Worm (Caenorhabditis elegans): ENCODE data around the gene nspg-5.

Gene nspg-5

DNA sequence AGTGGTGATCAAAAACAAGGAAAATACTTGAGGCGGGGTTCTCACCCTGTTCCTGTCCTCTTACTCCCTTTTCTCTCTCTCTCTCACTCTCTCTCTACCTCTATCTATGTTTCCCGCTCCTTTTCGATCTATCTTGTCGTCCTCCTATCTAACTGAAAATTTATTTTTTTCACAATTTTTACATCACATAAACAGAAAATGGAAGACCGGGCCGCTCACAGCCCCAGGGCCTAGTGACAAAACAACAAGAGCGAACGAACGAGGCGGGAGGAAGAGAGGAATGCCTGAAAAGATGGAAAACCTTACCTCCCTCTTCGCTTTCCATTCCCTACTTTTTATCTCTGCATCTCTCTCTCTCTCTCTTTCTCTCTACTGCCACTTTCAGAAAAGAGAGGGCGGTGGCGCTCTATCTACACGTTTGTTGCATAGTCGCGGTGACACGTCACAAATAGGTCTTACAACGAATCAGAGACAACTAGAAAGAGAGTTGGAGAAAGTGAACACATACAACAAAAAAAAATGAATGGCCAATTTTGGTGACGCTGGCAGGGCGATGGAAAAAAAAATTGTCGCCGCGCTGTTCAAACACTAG is 10.9 kb upstream of the nspg-5 start:
- no peak for TF ChIP-seq elt-1 (tag; optimal IDR thresholded peaks at IDR 0.05)
- peak; percentile 72 for TF ChIP-seq crh-2 (tag; optimal IDR thresholded peaks at IDR 0.05)
- no peak for TF ChIP-seq nhr-12 (tag; optimal IDR thresholded peaks at IDR 0.05)
- no peak for TF ChIP-seq ceh-82 (tag; optimal IDR thresholded peaks at IDR 0.05)
- TF ChIP-seq fos-1 (tag; optimal IDR thresholded peaks at IDR 0.05) = peak; percentile 17
- peak; percentile 13 for TF ChIP-seq ama-1 (optimal IDR thresholded peaks at IDR 0.05)
- no peak for TF ChIP-seq dmd-4 (tag; optimal IDR thresholded peaks at IDR 0.05)
- TF ChIP-seq mbf-1 (tag; optimal IDR thresholded peaks at IDR 0.05) = no peak
- TF ChIP-seq F13H6.1 (tag; optimal IDR thresholded peaks at IDR 0.05) = no peak
- TF ChIP-seq sma-9 (GFP tag; optimal IDR thresholded peaks at IDR 0.05) = peak; percentile 10
- TF ChIP-seq sma-9 (tag; optimal IDR thresholded peaks at IDR 0.05) = no peak
- TF ChIP-seq alr-1 (tag; optimal IDR thresholded peaks at IDR 0.05) = no peak

DNA sequence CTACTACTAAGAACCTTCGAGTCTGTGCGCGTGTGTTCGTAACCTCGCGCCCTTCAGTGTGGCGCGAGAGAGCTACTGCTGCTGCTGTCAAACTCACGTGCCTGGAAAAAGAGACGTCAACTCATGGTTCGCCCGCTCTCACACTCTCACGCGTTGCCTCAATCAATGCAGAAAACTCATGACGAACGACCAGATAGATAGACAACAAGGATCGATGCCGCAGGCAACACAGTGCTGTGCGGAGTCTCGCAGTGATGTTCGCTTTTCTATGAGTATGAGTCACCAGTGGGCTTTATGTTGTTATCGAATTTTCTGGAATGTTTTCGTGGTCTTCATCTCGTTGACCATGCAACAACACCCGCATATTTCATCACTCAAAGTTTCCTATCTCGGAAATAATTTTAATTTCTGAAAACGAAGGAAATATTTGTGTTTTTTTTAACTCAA is 10.2 kb upstream of the nspg-5 start:
- TF ChIP-seq nhr-21 (tag; optimal IDR thresholded peaks at IDR 0.05) (peak; percentile 63), lsy-2 (tag; optimal IDR thresholded peaks at IDR 0.05) (peak; percentile 9 to 83), skn-1 (tag; optimal IDR thresholded peaks at IDR 0.05) (no peak), mab-5 (tag; optimal IDR thresholded peaks at IDR 0.05) (no peak), elt-1 (tag; optimal IDR thresholded peaks at IDR 0.05) (no peak), crh-2 (tag; optimal IDR thresholded peaks at IDR 0.05) (peak; percentile 58), lin-11 (tag; optimal IDR thresholded peaks at IDR 0.05) (peak; percentile 85), zag-1 (tag; optimal IDR thresholded peaks at IDR 0.05) (peak; percentile 59), ztf-4 (tag; optimal IDR thresholded peaks at IDR 0.05) (peak; percentile 67), ama-1 (optimal IDR thresholded peaks at IDR 0.05) (peak; percentile 72), egl-27 (tag; optimal IDR thresholded peaks at IDR 0.05) (peak; percentile 43), ztf-11 (tag; optimal IDR thresholded peaks at IDR 0.05) (no peak), mbf-1 (tag; optimal IDR thresholded peaks at IDR 0.05) (no peak), C34F6.9 (tag; optimal IDR thresholded peaks at IDR 0.05) (peak; percentile 93), aly-2 (tag; optimal IDR thresholded peaks at IDR 0.05) (no peak), elt-3 (tag; optimal IDR thresholded peaks at IDR 0.05) (no peak), nhr-129 (tag; optimal IDR thresholded peaks at IDR 0.05) (peak; percentile 94), sem-4 (tag; optimal IDR thresholded peaks at IDR 0.05) (peak; percentile 81), unc-55 (GFP tag; optimal IDR thresholded peaks at IDR 0.05) (peak; percentile 51), lin-39 (tag; optimal IDR thresholded peaks at IDR 0.05) (no peak), R02D3.7 (tag; optimal IDR thresholded peaks at IDR 0.05) (no peak), nhr-77 (tag; optimal IDR thresholded peaks at IDR 0.05) (no peak), fos-1 (tag; optimal IDR thresholded peaks at IDR 0.05) (peak; percentile 73), snpc-4 (tag; optimal IDR thresholded peaks at IDR 0.05) (no peak), unc-39 (tag; optimal IDR thresholded peaks at IDR 0.05) (no peak), ceh-82 (tag; optimal IDR thresholded peaks at IDR 0.05) (peak; percentile 51), alr-1 (tag; optimal IDR thresholded peaks at IDR 0.05) (no peak), nhr-6 (tag; optimal IDR thresholded peaks at IDR 0.05) (no peak), nhr-237 (tag; optimal IDR thresholded peaks at IDR 0.05) (no peak), sma-3 (GFP tag; optimal IDR thresholded peaks at IDR 0.05) (peak; percentile 67), nhr-23 (tag; optimal IDR thresholded peaks at IDR 0.05) (no peak), nhr-11 (tag; optimal IDR thresholded peaks at IDR 0.05) (no peak), blmp-1 (tag; optimal IDR thresholded peaks at IDR 0.05; ENCODE audit: insufficient read depth) (peak; percentile 2), nhr-12 (tag; optimal IDR thresholded peaks at IDR 0.05) (no peak), ztf-1 (GFP tag; conservative IDR thresholded peaks at IDR 0.05) (no peak), ceh-16 (tag; optimal IDR thresholded peaks at IDR 0.05) (no peak), dmd-4 (tag; optimal IDR thresholded peaks at IDR 0.05) (no peak), F13H6.1 (tag; optimal IDR thresholded peaks at IDR 0.05) (peak; percentile 86), gmeb-1 (tag; optimal IDR thresholded peaks at IDR 0.05) (peak; percentile 3), Y55F3AM.14 (GFP tag; optimal IDR thresholded peaks at IDR 0.05) (peak; percentile 68), sma-9 (GFP tag; optimal IDR thresholded peaks at IDR 0.05) (peak; percentile 86), sma-9 (tag; optimal IDR thresholded peaks at IDR 0.05) (no peak), unc-62 (GFP tag; optimal IDR thresholded peaks at IDR 0.05) (peak; percentile 65), ZK546.5 (tag; optimal IDR thresholded peaks at IDR 0.05) (no peak), nhr-25 (tag; optimal IDR thresholded peaks at IDR 0.05) (no peak), peb-1 (tag; optimal IDR thresholded peaks at IDR 0.05) (no peak), lin-13 (GFP tag; optimal IDR thresholded peaks at IDR 0.05) (no peak), mdl-1 (tag; optimal IDR thresholded peaks at IDR 0.05) (peak; percentile 81 to 95), nhr-10 (tag; optimal IDR thresholded peaks at IDR 0.05) (peak; percentile 51)
